Fruit fly (Drosophila melanogaster): Measurements from ENCODE around the gene Hira.

Gene Hira

DNA sequence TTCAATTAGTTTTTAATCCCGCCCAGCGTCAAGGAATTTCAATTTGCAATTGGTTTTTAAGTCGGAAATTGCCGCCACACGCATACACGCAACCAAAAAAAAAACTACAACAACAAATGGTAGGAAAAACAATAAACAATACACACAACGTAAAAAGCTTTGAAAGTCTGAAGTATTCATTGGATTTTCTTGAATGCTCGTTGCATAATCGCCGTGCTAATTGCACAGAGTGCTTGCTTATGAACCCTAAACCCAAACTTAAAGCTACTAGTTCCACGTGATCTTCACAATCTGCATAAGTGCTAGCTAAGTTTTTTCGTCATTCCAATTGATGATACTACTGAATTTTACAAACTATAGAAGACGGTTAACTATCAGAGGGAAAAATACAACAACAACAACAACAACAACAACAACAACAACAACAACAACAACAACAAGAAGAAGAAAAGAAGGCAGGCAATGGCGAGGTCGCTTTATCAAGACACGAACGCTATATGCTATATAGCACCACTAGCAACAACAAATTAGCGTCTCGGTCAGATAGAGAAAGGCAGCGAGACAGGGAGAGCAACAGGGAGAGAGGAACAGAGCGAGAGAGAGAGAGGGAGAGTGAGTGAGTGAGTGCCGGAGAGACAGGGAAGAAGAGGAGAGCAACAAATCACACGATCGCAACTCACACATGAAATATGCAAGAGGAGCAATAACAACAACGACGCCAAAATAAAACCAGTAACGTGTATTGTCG is 19.6 kb upstream of the Hira start:
- TF ChIP-seq CG13424 (tag; optimal IDR thresholded peaks at IDR 0.05) (no peak), tin (GFP tag; optimal IDR thresholded peaks at IDR 0.05) (no peak), CG31388 (GFP tag; optimal IDR thresholded peaks at IDR 0.05) (no peak), Optix (GFP tag; IDR thresholded peaks at IDR 0.05) (0 out of 3 replicates have a peak, but pooled peaks have one; percentile 26), gfzf (GFP tag; optimal IDR thresholded peaks at IDR 0.05) (no peak), D (optimal IDR thresholded peaks at IDR 0.05) (no peak), D (GFP tag; optimal IDR thresholded peaks at IDR 0.05) (no peak), Hsf (GFP tag; optimal IDR thresholded peaks at IDR 0.05) (no peak), kni (GFP tag; optimal IDR thresholded peaks at IDR 0.05) (no peak), E2f1 (GFP tag; IDR thresholded peaks at IDR 0.05) (no peak), Fer3 (tag; optimal IDR thresholded peaks at IDR 0.05) (no peak), CG17829 (tag; optimal IDR thresholded peaks at IDR 0.05) (no peak), wor (GFP tag; IDR thresholded peaks at IDR 0.05) (no peak), dm (GFP tag; optimal IDR thresholded peaks at IDR 0.05) (no peak), esg (GFP tag; conservative IDR thresholded peaks at IDR 0.05) (no peak), HmgZ (tag; optimal IDR thresholded peaks at IDR 0.05) (no peak), CG8924 (tag; optimal IDR thresholded peaks at IDR 0.05) (no peak), CG14710 (tag; optimal IDR thresholded peaks at IDR 0.05) (no peak), Dek (tag; optimal IDR thresholded peaks at IDR 0.05) (no peak), bab2 (GFP tag; optimal IDR thresholded peaks at IDR 0.05) (no peak), CG18476 (GFP tag; optimal IDR thresholded peaks at IDR 0.05) (no peak), Trl (optimal IDR thresholded peaks at IDR 0.05) (peak; percentile 94 to 95), Trl (GFP tag; optimal IDR thresholded peaks at IDR 0.05) (no peak), YL-1 (GFP tag; optimal IDR thresholded peaks at IDR 0.05) (no peak), CG11093 (GFP tag; IDR thresholded peaks at IDR 0.05) (no peak), CG17328 (GFP tag; IDR thresholded peaks at IDR 0.05) (0 out of 2 replicates have a peak, but pooled peaks have one; percentile 39), Xrp1 (GFP tag; IDR thresholded peaks at IDR 0.05) (no peak), chn (GFP tag; optimal IDR thresholded peaks at IDR 0.05) (no peak), rib (GFP tag; IDR thresholded peaks at IDR 0.05) (peak; percentile 64; the same call in 1 of the 2 replicates), Nf-YB (GFP tag; optimal IDR thresholded peaks at IDR 0.05) (peak; percentile 26), CG8281 (tag; optimal IDR thresholded peaks at IDR 0.05) (no peak), row (GFP tag; IDR thresholded peaks at IDR 0.05) (no peak; the same call in 2 of the 3 replicates), Abd-B (GFP tag; optimal IDR thresholded peaks at IDR 0.05) (no peak), mirr (GFP tag; optimal IDR thresholded peaks at IDR 0.05) (peak; percentile 38), CG13775 (GFP tag; optimal IDR thresholded peaks at IDR 0.05) (no peak), exex (tag; optimal IDR thresholded peaks at IDR 0.05) (peak; percentile 8), Ptx1 (GFP tag; IDR thresholded peaks at IDR 0.05) (no peak), Lpt (GFP tag; optimal IDR thresholded peaks at IDR 0.05) (no peak), crol (GFP tag; IDR thresholded peaks at IDR 0.05) (peak; percentile 72), CG1832 (GFP tag; optimal IDR thresholded peaks at IDR 0.05) (peak; percentile 88), CG2875 (GFP tag; optimal IDR thresholded peaks at IDR 0.05) (no peak), gcm2 (GFP tag; optimal IDR thresholded peaks at IDR 0.05) (no peak), fd64A (GFP tag; optimal IDR thresholded peaks at IDR 0.05) (no peak), trem (tag; optimal IDR thresholded peaks at IDR 0.05) (no peak), sisA (GFP tag; IDR thresholded peaks at IDR 0.05) (no peak), CG17912 (GFP tag; optimal IDR thresholded peaks at IDR 0.05) (no peak), ci (GFP tag; IDR thresholded peaks at IDR 0.05) (peak; percentile 32; the same call in 1 of the 3 replicates), CG10274 (GFP tag; optimal IDR thresholded peaks at IDR 0.05) (no peak), CG2889 (GFP tag; IDR thresholded peaks at IDR 0.05) (no peak), CG4730 (GFP tag; IDR thresholded peaks at IDR 0.05) (no peak), maf-S (GFP tag; optimal IDR thresholded peaks at IDR 0.05) (no peak)
